Worm (Caenorhabditis elegans) whole organism, young adult: ENCODE data around the gene F46B3.9.

ENCODE experiments used
- madf-8 ChIP-seq: fragments of 200-800 bp; sonication (Bioruptor generic); conservative IDR thresholded peaks from 2 replicates; pipeline ENCODE4 v1.3.6; 2022; ENCODE audit warnings: missing genetic modification reagents, missing genetic modification characterization, missing compliant biosample characterization
- nfya-1 ChIP-seq: sonication (generic microtip); optimal IDR thresholded peaks from 2 replicates; lab custom pipeline; 2017; ENCODE audit warnings: antibody characterized with exemption, missing compliant biosample characterization, missing genetic modification characterization, borderline replicate concordance; ENCODE audit not compliant: insufficient read depth
- snpc-4 ChIP-seq, 5 experiments: fragments of 150-350 bp in 1 of 5; sonication (generic microtip) in 4 of 5; optimal IDR thresholded peaks; 2 replicates each; lab custom pipeline; 2014 to 2018; ENCODE audit warnings: missing genetic modification characterization in 5 of 5, missing biosample characterization in 3 of 5, antibody characterized with exemption in 2 of 5, mild to moderate bottlenecking in 2 of 5, missing compliant biosample characterization in 2 of 5, missing genotype in 2 of 5, moderate library complexity in 2 of 5, missing genetic modification reagents in 1 of 5

DNA sequence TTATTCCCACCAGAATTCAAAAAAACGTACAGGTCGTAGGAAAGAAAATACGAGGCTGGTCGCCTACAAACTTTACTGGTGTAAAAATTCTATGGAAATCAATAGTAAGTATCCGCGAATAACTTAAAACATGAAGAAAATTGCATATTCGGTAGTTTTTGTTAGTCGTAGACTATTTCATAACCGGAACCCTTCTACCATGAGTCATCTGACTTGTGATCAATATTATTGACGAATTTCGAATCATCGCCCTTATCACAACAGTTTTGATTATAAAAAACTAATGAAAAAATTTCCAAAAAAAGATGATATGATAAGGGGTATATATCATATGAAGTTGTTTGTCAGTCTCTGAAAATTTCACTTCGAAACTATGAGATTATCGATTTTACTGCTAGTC is 34.1 kb upstream of the F46B3.9 start, which contains the start of gene W01F3.2:
- TF ChIP-seq nfya-1 (no peak), madf-8 (GFP tag; lab: Robert Waterston, UW) (no peak), snpc-4 (GFP tag; optimal IDR thresholded peaks at IDR 0.05; lab: Kevin White, UChicago) (no peak), snpc-4 (tag; optimal IDR thresholded peaks at IDR 0.05; lab: Kevin White, UChicago) (no peak)
